Fruit fly (Drosophila melanogaster) whole organism, embryonic: ENCODE results near the gene cu.

Experiments
- Awh ChIP-seq: fragments of 200-800 bp; sonication (Bioruptor generic); IDR thresholded peaks from 2 replicates; pipeline ENCODE4, ENCODE4 v1.3.6; 2022; ENCODE audit warnings: missing biosample characterization, missing genetic modification characterization
- Bgb ChIP-seq: fragments of 200-800 bp; sonication (Bioruptor generic); IDR thresholded peaks from 2 replicates; pipeline ENCODE4 v1.3.6; 2022; ENCODE audit warnings: missing biosample characterization, missing genetic modification characterization; ENCODE audit not compliant: partially characterized antibody
- CG10654 ChIP-seq: fragments of 200-800 bp; sonication (Bioruptor generic); optimal IDR thresholded peaks from 2 replicates; lab custom pipeline; 2016; ENCODE audit warnings: missing biosample characterization, missing genetic modification characterization
- CG10959 ChIP-seq: fragments of 200-800 bp; sonication (Bioruptor generic); IDR thresholded peaks from 2 replicates; pipeline ENCODE4 v1.3.6; 2022; ENCODE audit warnings: missing biosample characterization, missing genetic modification characterization
- CG12769 ChIP-seq: fragments of 200-800 bp; sonication (Bioruptor generic); optimal IDR thresholded peaks from 2 replicates; lab custom pipeline; 2019; ENCODE audit warnings: missing biosample characterization, mild to moderate bottlenecking, missing genetic modification characterization, moderate library complexity
- CG13894 ChIP-seq: fragments of 200-800 bp; sonication (Bioruptor generic); optimal IDR thresholded peaks from 3 replicates; lab custom pipeline; 2018; ENCODE audit warnings: missing biosample characterization, mild to moderate bottlenecking, missing genetic modification characterization, moderate library complexity
- CG14441 ChIP-seq: fragments of 200-800 bp; sonication (Bioruptor generic); IDR thresholded peaks from 2 replicates; pipeline ENCODE4 v1.3.6; 2022; ENCODE audit warnings: missing biosample characterization, missing genetic modification characterization
- CG17359 ChIP-seq: fragments of 200-800 bp; sonication (Bioruptor generic); optimal IDR thresholded peaks from 3 replicates; lab custom pipeline; 2018; ENCODE audit warnings: missing biosample characterization, mild to moderate bottlenecking, missing genetic modification characterization, moderate library complexity
- CG17361 ChIP-seq: fragments of 200-800 bp; sonication (Bioruptor generic); IDR thresholded peaks from 3 replicates; pipeline ENCODE4 v1.3.6; 2022; ENCODE audit warnings: missing biosample characterization, missing genetic modification characterization
- CG17802 ChIP-seq: fragments of 200-800 bp; sonication (Bioruptor generic); optimal IDR thresholded peaks from 2 replicates; lab custom pipeline; 2018; ENCODE audit warnings: missing biosample characterization, mild to moderate bottlenecking, missing genetic modification characterization, moderate library complexity
- CG18262 ChIP-seq: fragments of 200-800 bp; optimal IDR thresholded peaks from 3 replicates; lab custom pipeline; 2019; ENCODE audit warnings: missing biosample characterization, mild to moderate bottlenecking, missing genetic modification characterization, moderate library complexity
- CG30431 ChIP-seq: fragments of 200-800 bp; sonication (Bioruptor generic); optimal IDR thresholded peaks from 2 replicates; lab custom pipeline; 2017; ENCODE audit warnings: missing biosample characterization, missing genetic modification characterization
- CG32532 ChIP-seq: fragments of 200-800 bp; sonication (Bioruptor generic); IDR thresholded peaks from 2 replicates; pipeline ENCODE4 v1.3.6; 2022; ENCODE audit warnings: missing biosample characterization, missing genetic modification characterization
- CG4424 ChIP-seq: fragments of 200-800 bp; sonication (Bioruptor generic); optimal IDR thresholded peaks from 3 replicates; lab custom pipeline; 2016; ENCODE audit warnings: missing biosample characterization, missing genetic modification characterization
- CG6272 ChIP-seq: fragments of 200-800 bp; sonication (Bioruptor generic); IDR thresholded peaks from 2 replicates; pipeline ENCODE4 v1.3.6; 2022; ENCODE audit warnings: missing biosample characterization, missing genetic modification characterization
- CG6654 ChIP-seq: fragments of 200-800 bp; sonication (Bioruptor generic); optimal IDR thresholded peaks from 2 replicates; lab custom pipeline; 2017; ENCODE audit warnings: missing biosample characterization, mild to moderate bottlenecking, missing genetic modification characterization
- CG6683 ChIP-seq: fragments of 200-800 bp; sonication (Bioruptor generic); optimal IDR thresholded peaks from 2 replicates; lab custom pipeline; 2017; ENCODE audit warnings: missing biosample characterization, mild to moderate bottlenecking, missing genetic modification characterization, missing genetic modification reagents
- CG7556 ChIP-seq: fragments of 200-800 bp; sonication (Bioruptor generic); optimal IDR thresholded peaks from 2 replicates; lab custom pipeline; 2017; ENCODE audit warnings: missing biosample characterization, mild to moderate bottlenecking, missing genetic modification characterization
- CG9932 ChIP-seq: fragments of 200-800 bp; sonication (Bioruptor generic); IDR thresholded peaks from 2 replicates; pipeline ENCODE4 v1.3.6; 2022; ENCODE audit warnings: missing biosample characterization, missing genetic modification characterization
- D ChIP-seq, 2 experiments: fragments of 200-800 bp in 1 of 2; fragments of >200 bp in 1 of 2; sonication (Bioruptor generic) in 1 of 2; optimal IDR thresholded peaks; 2 replicates in 1 of 2; 3 replicates in 1 of 2; lab custom pipeline; 2017; ENCODE audit warnings: mild to moderate bottlenecking in 1 of 2, missing biosample characterization in 1 of 2, missing genetic modification characterization in 1 of 2, missing genetic modification reagents in 1 of 2
- Dek ChIP-seq: fragments of 200-800 bp; sonication (Bioruptor generic); optimal IDR thresholded peaks from 3 replicates; lab custom pipeline; 2019; ENCODE audit warnings: missing biosample characterization, mild to moderate bottlenecking, missing genetic modification characterization, moderate library complexity
- ERR ChIP-seq: fragments of 200-800 bp; sonication (Bioruptor generic); optimal IDR thresholded peaks from 2 replicates; lab custom pipeline; 2016; ENCODE audit warnings: missing biosample characterization, missing genetic modification characterization
- Gug ChIP-seq: fragments of 200-800 bp; sonication (Bioruptor generic); IDR thresholded peaks from 4 replicates; pipeline ENCODE4 v1.3.6; 2022; ENCODE audit warnings: missing biosample characterization, missing genetic modification characterization
- HLHmδ ChIP-seq: fragments of 200-800 bp; sonication (Bioruptor generic); optimal IDR thresholded peaks from 2 replicates; lab custom pipeline; 2018; ENCODE audit warnings: missing biosample characterization, mild to moderate bottlenecking, missing genetic modification characterization, moderate library complexity
- Hr39 ChIP-seq: fragments of >200 bp; optimal IDR thresholded peaks from 2 replicates; lab custom pipeline; 2017
- MESR4 ChIP-seq: fragments of 200-800 bp; sonication (Bioruptor generic); optimal IDR thresholded peaks from 2 replicates; lab custom pipeline; 2018; ENCODE audit warnings: missing biosample characterization, mild to moderate bottlenecking, missing genetic modification characterization, moderate library complexity
- MTF-1 ChIP-seq: fragments of 200-800 bp; sonication (Bioruptor generic); optimal IDR thresholded peaks from 2 replicates; lab custom pipeline; 2018; ENCODE audit warnings: missing biosample characterization, mild to moderate bottlenecking, missing genetic modification characterization, borderline replicate concordance
- Scr ChIP-seq: fragments of 200-800 bp; sonication (Bioruptor generic); IDR thresholded peaks from 2 replicates; pipeline ENCODE4 v1.3.6; 2022; ENCODE audit warnings: missing biosample characterization, missing genetic modification characterization; ENCODE audit not compliant: partially characterized antibody
- Sry-δ ChIP-seq: fragments of 200-800 bp; sonication (Bioruptor generic); optimal IDR thresholded peaks from 2 replicates; lab custom pipeline; 2016; ENCODE audit warnings: missing biosample characterization, missing genetic modification characterization
- Ssrp ChIP-seq: fragments of 200-800 bp; sonication (Bioruptor generic); optimal IDR thresholded peaks from 2 replicates; lab custom pipeline; 2018; ENCODE audit warnings: missing biosample characterization, mild to moderate bottlenecking, missing genetic modification characterization, moderate library complexity
- az2 ChIP-seq: fragments of 200-800 bp; sonication (Bioruptor generic); optimal IDR thresholded peaks from 3 replicates; lab custom pipeline; 2016; ENCODE audit warnings: missing biosample characterization, missing genetic modification characterization
- bab2 ChIP-seq: fragments of 200-800 bp; sonication (Bioruptor generic); optimal IDR thresholded peaks from 2 replicates; lab custom pipeline; 2016; ENCODE audit warnings: missing biosample characterization, missing genetic modification characterization
- caup ChIP-seq: fragments of 200-800 bp; sonication (Bioruptor generic); optimal IDR thresholded peaks from 3 replicates; lab custom pipeline; 2017; ENCODE audit warnings: missing biosample characterization, mild to moderate bottlenecking, missing genetic modification characterization, moderate library complexity; ENCODE audit not compliant: severe bottlenecking
- dati ChIP-seq: fragments of 200-800 bp; sonication (Bioruptor generic); IDR thresholded peaks from 2 replicates; pipeline ENCODE4 v1.3.6; 2022; ENCODE audit warnings: missing biosample characterization, missing genetic modification characterization
- exex ChIP-seq: fragments of 200-800 bp; sonication (Bioruptor generic); optimal IDR thresholded peaks from 4 replicates; lab custom pipeline; 2018; ENCODE audit warnings: missing biosample characterization, mild to moderate bottlenecking, missing genetic modification characterization, moderate library complexity
- fd96Cb ChIP-seq: fragments of 200-800 bp; sonication (Bioruptor generic); optimal IDR thresholded peaks from 2 replicates; lab custom pipeline; 2018; ENCODE audit warnings: missing biosample characterization, mild to moderate bottlenecking, missing genetic modification characterization, moderate library complexity
- ftz-f1 ChIP-seq: fragments of 200-800 bp; sonication (Bioruptor generic); optimal IDR thresholded peaks from 2 replicates; lab custom pipeline; 2016; ENCODE audit warnings: missing biosample characterization, missing genetic modification characterization
- gce ChIP-seq: fragments of 200-800 bp; sonication (Bioruptor generic); IDR thresholded peaks from 3 replicates; pipeline ENCODE4 v1.3.6; 2022; ENCODE audit warnings: missing biosample characterization, missing genetic modification characterization
- gcm2 ChIP-seq: fragments of 200-800 bp; sonication (Bioruptor generic); optimal IDR thresholded peaks from 2 replicates; lab custom pipeline; 2016; ENCODE audit warnings: missing biosample characterization, missing genetic modification characterization
- her ChIP-seq: fragments of 200-800 bp; sonication (Bioruptor generic); optimal IDR thresholded peaks from 2 replicates; lab custom pipeline; 2016; ENCODE audit warnings: missing biosample characterization, missing genetic modification characterization
- nerfin-1 ChIP-seq: fragments of 200-800 bp; sonication (Bioruptor generic); optimal IDR thresholded peaks from 3 replicates; lab custom pipeline; 2019; ENCODE audit warnings: missing biosample characterization, mild to moderate bottlenecking, missing genetic modification characterization, moderate library complexity
- nmo ChIP-seq: fragments of 200-800 bp; sonication (Bioruptor generic); optimal IDR thresholded peaks from 2 replicates; lab custom pipeline; 2018; ENCODE audit warnings: missing biosample characterization, mild to moderate bottlenecking, missing genetic modification characterization, moderate library complexity
- pb ChIP-seq: fragments of 200-800 bp; sonication (Bioruptor generic); optimal IDR thresholded peaks from 3 replicates; lab custom pipeline; 2016; ENCODE audit warnings: missing biosample characterization, missing genetic modification characterization
- repo ChIP-seq: fragments of 200-800 bp; sonication (Bioruptor generic); optimal IDR thresholded peaks from 2 replicates; lab custom pipeline; 2016; ENCODE audit warnings: missing biosample characterization, missing genetic modification characterization
- salm ChIP-seq: fragments of 200-800 bp; sonication (Bioruptor generic); optimal IDR thresholded peaks from 2 replicates; lab custom pipeline; 2018; ENCODE audit warnings: missing biosample characterization, mild to moderate bottlenecking, missing genetic modification characterization
- ssp ChIP-seq: fragments of 200-800 bp; sonication (Bioruptor generic); IDR thresholded peaks from 2 replicates; pipeline ENCODE4 v1.3.6; 2022; ENCODE audit warnings: missing biosample characterization, missing genetic modification characterization
- tll ChIP-seq, 2 experiments: fragments of 200-800 bp in 1 of 2; fragments of >200 bp in 1 of 2; sonication (Bioruptor generic) in 1 of 2; optimal IDR thresholded peaks; 2 replicates each; lab custom pipeline; 2017 to 2019; ENCODE audit warnings: missing biosample characterization in 2 of 2, missing genetic modification characterization in 2 of 2, mild to moderate bottlenecking in 1 of 2, moderate library complexity in 1 of 2
- unc-4 ChIP-seq: fragments of 200-800 bp; sonication (Bioruptor generic); IDR thresholded peaks from 2 replicates; pipeline ENCODE4 v1.3.6; 2022; ENCODE audit warnings: missing biosample characterization, missing genetic modification characterization; ENCODE audit not compliant: partially characterized antibody
- vnd ChIP-seq: fragments of 200-800 bp; sonication (Bioruptor generic); IDR thresholded peaks from 3 replicates; pipeline ENCODE4 v1.3.6; 2022; ENCODE audit warnings: missing biosample characterization, missing genetic modification characterization; ENCODE audit not compliant: partially characterized antibody
- vvl ChIP-seq: fragments of 200-800 bp; sonication (Bioruptor generic); IDR thresholded peaks from 2 replicates; pipeline ENCODE4 v1.3.6; 2022; ENCODE audit warnings: missing biosample characterization, missing genetic modification characterization

The cu gene

dm6 chr3R:11200885-11201421, 3.6 kb downstream of the cu start (continued):
- no peak for TF ChIP-seq CG6683
- peak; percentile 75 for TF ChIP-seq CG14441 (GFP tag; lab: Robert Waterston, UW)
- TF ChIP-seq ssp (GFP tag; lab: Robert Waterston, UW), result peak; percentile 37; the same call in 1 of the 2 replicates
- no peak for TF ChIP-seq unc-4 (GFP tag; lab: Robert Waterston, UW)
- peak; percentile 55 for TF ChIP-seq CG17359
- TF ChIP-seq Dek (tag; lab: Kevin White, UChicago), result peak; percentile 75
- peak; percentile 20 for TF ChIP-seq salm (tag; lab: Kevin White, UChicago)
- peak; percentile 50 for TF ChIP-seq CG18262 (tag; lab: Kevin White, UChicago)
- no peak for TF ChIP-seq her
- TF ChIP-seq az2 (GFP tag; lab: Kevin White, UChicago), result peak; percentile 51
- TF ChIP-seq caup, result peak; percentile 43
- TF ChIP-seq bab2, result no peak
- no peak for TF ChIP-seq nerfin-1
- TF ChIP-seq gce (GFP tag; lab: Robert Waterston, UW), result no peak
- TF ChIP-seq tll (GFP tag; optimal IDR thresholded peaks at IDR 0.05; lab: Kevin White, UChicago), result no peak
- TF ChIP-seq Awh (GFP tag; lab: Robert Waterston, UW), result no peak
- no peak for TF ChIP-seq Bgb
- TF ChIP-seq nmo (GFP tag; lab: Kevin White, UChicago), result peak; percentile 61
- no peak for TF ChIP-seq HLHmδ
- TF ChIP-seq CG17802 (tag; lab: Kevin White, UChicago), result no peak
- no peak for TF ChIP-seq Scr (GFP tag; lab: Robert Waterston, UW)
- TF ChIP-seq Sry-δ (GFP tag; lab: Kevin White, UChicago), result no peak
- TF ChIP-seq CG7556 (GFP tag; lab: Kevin White, UChicago), result peak; percentile 51
- TF ChIP-seq Hr39 (lab: Kevin White, UChicago), result no peak
- TF ChIP-seq CG13894 (tag; lab: Kevin White, UChicago), result no peak
- TF ChIP-seq Ssrp (tag; lab: Kevin White, UChicago), result peak; percentile 27
- no peak for TF ChIP-seq ERR (GFP tag; lab: Kevin White, UChicago)
- no peak for TF ChIP-seq ftz-f1 (GFP tag; lab: Kevin White, UChicago)
- no peak for TF ChIP-seq gcm2 (GFP tag; lab: Kevin White, UChicago)
- TF ChIP-seq CG10654 (GFP tag; lab: Kevin White, UChicago), result peak; percentile 46
- TF ChIP-seq pb (GFP tag; lab: Kevin White, UChicago), result no peak
- no peak for TF ChIP-seq D (optimal IDR thresholded peaks at IDR 0.05; lab: Kevin White, UChicago)
- TF ChIP-seq D (GFP tag; optimal IDR thresholded peaks at IDR 0.05; lab: Kevin White, UChicago), result no peak
- TF ChIP-seq exex (tag; lab: Kevin White, UChicago), result peak; percentile 65
- peak; percentile 40 for TF ChIP-seq CG9932 (GFP tag; lab: Robert Waterston, UW)
- peak; percentile 36 for TF ChIP-seq CG4424 (GFP tag; lab: Kevin White, UChicago)
- TF ChIP-seq repo, result no peak
- TF ChIP-seq Gug, result peak; percentile 33; the same call in 1 of the 4 replicates
- TF ChIP-seq CG6654 (GFP tag; lab: Kevin White, UChicago), result peak; percentile 7
- TF ChIP-seq CG12769 (tag; lab: Kevin White, UChicago), result peak; percentile 48
- no peak for TF ChIP-seq MESR4
- TF ChIP-seq MTF-1 (GFP tag; lab: Kevin White, UChicago), result no peak
- peak; percentile 49 for TF ChIP-seq fd96Cb (tag; lab: Kevin White, UChicago)
- no peak for TF ChIP-seq CG10959 (GFP tag; lab: Robert Waterston, UW)
- peak; percentile 68 for TF ChIP-seq CG32532 (GFP tag; lab: Robert Waterston, UW)
- no peak for TF ChIP-seq dati (GFP tag; lab: Robert Waterston, UW)
- no peak for TF ChIP-seq vnd (GFP tag; lab: Robert Waterston, UW)
- TF ChIP-seq CG17361 (GFP tag; lab: Robert Waterston, UW), result no peak; the same call in 2 of the 3 replicates
- peak; percentile 68 for TF ChIP-seq vvl (GFP tag; lab: Robert Waterston, UW)
- TF ChIP-seq CG6272 (GFP tag; lab: Robert Waterston, UW), result no peak
- TF ChIP-seq CG30431 (GFP tag; lab: Kevin White, UChicago), result no peak
